Fruit fly (Drosophila melanogaster) S2 (cell line): ENCODE measurements around the gene CG4278.

Experiments
- CG8478 ChIP-seq: fragments of >200 bp; optimal IDR thresholded peaks from 2 replicates; lab custom pipeline; 2018
- CTCF ChIP-seq, 2 experiments: fragments of >200 bp; optimal IDR thresholded peaks; 2 replicates each; lab custom pipeline; 2018

The CG4278 gene

DNA sequence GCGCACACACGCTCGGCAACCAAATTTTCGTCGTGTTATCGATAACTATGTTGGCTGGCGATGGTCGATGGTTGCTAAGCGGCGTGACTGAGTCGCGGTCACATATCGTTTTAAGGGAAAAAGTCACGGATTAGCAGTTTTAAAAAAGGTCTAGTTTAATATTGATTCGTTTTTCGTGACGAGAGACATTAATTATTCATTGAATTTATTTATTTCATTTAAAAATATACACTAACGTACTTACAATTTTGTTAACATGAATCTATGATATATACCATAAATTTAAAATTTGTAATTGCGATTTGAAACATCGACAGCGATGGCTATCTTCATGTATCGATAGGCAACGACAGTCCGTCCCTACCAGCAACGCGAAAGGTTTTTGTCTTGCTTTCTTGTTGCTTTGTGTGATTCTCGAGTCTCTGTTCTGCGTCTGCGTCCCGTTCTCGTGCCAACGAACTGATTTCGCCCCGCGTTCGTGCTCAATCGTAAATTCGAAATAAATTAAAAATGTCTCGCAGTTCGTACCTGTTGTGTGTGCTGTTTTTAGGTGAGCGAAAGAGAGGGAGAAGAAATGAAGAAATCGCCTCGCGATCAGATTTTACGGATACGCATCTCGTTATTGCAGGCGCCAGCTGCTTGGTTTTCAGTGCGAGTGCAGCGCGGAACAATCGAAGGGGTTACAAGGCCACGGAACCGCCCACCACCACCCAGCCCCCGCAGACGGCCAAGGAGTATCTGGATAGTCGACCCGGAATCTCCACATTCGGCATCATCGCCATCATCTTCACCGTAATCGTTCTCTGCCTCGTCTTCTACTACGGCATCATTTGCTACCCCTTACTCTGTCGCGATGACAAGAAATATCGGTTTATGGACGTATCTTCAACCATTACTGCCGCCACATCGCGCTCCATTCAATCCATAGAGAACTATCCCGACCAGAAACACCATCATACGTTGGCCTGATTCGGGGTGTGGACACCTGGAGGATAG is 26.0 kb downstream of the CG4278 start, which contains the start of the genes Hyls1, chif and CG4455:
Gene Hyls1 (minus strand): TSS at position 44 of the 996 bp plus-strand sequence.
Gene chif (minus strand): TSS at position 44 of the 996 bp plus-strand sequence.
Gene CG4455 (plus strand): TSS at position 350 of the 996 bp plus-strand sequence.
- TF ChIP-seq CTCF (optimal IDR thresholded peaks at IDR 0.05; lab: Kevin White, UChicago) (peak in 1 of 2 experiments; percentile 11), CG8478 (lab: Kevin White, UChicago) (no peak)

DNA sequence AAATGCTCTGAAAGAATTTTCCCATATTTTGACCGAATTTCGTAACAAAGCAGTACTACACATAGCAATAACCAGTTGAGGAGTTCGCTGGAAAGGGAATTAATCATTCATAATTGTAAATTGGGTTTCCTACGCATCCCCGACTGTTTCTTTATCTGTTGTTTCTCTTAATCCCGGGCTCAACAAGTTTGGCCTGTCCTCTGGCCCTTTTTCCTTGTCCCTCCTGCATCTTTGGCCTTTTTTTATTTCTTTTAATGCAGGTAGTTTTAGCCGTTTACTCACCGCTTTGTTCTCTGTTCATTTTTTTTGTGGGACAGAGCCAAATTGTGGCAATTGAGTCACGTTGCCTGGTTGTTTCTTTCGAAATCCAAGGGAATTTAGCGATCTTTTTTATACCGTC is 26.9 kb downstream of the CG4278 start:
- TF ChIP-seq CG8478 (lab: Kevin White, UChicago) (no peak), CTCF (optimal IDR thresholded peaks at IDR 0.05; lab: Kevin White, UChicago) (no peak)

DNA sequence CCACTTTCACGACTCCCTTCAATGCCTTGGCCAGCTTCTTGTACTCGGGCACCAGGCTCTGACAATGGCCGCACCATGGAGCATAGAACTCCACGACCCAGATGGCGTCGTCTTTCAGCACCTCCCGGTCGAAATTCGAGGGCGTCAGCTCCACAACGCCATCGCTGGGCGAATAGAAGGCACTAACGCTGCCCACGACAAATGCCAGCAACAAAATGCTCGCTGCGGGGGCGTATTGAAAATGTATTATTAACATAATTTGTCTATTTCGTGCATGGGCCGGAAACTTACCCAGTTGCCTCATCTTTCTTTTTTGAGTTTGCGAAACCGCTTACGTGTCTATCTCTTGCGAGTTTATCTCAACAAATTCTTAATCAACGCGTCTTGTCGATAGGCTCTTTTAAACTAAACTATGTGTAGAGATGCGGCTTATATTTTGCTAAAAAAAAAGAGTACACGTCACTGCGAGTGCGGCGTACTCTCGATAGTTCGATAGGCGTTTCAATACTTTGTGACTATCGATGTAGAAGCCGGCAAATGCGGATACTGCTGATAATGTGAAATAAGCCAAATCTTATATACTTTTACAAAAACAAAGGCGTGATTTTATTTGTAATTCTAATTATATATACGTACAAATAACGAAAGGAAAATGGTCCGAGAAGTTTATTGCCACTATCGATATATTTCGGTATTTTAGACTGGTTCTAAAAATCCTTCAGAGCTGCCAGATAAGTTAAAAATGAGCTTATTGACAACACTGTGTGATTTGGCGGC is 29.6 kb downstream of the CG4278 start, which contains the start of gene CaBP1:
Gene CaBP1 (minus strand): TSS at position 487 of the 777 bp plus-strand sequence.
- no peak for TF ChIP-seq CG8478 (lab: Kevin White, UChicago)

DNA sequence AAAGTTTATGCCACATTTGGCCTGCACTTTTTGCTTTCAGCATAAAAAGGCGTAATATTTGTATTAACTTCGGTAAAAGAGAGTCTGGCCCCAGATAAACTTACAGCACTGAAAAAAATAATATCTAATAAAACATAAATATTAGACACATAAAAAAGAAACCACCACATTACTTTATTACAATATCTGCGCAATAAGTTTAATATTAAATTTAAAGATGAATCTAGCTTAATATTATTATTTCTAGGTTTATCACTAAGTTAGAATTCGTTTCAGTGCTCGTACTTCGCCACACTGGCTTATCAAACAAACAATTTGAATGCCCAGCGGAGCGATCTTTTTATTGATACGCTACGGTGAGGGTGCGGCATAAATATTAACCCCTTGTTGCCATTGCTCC is 31.0 kb downstream of the CG4278 start:
- TF ChIP-seq CTCF (optimal IDR thresholded peaks at IDR 0.05; lab: Kevin White, UChicago) (no peak), CG8478 (lab: Kevin White, UChicago) (no peak)

DNA sequence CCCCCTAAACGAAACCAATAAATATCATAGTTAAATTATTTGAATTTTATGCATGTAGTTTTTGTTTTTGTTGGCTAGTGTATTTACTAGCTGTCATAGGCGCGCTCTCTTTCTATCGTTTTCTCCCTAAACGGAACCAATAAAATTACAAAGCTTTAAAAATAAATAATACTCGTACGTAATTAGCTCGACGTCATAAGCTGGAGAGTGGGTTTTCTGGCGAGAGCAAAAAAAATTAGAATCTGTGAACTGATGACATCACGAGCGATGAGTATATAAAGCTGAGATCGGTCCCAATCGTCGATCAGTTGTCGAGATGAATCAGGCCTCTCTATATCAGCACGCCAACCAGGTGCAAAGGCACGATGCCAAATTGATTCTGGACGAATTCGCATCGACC is 38.7 kb downstream of the CG4278 start, which contains the start of gene jhamt:
Gene jhamt (plus strand): TSS at position 301 of the 400 bp plus-strand sequence.
- TF ChIP-seq CTCF (optimal IDR thresholded peaks at IDR 0.05; lab: Kevin White, UChicago) (no peak), CG8478 (lab: Kevin White, UChicago) (no peak)

DNA sequence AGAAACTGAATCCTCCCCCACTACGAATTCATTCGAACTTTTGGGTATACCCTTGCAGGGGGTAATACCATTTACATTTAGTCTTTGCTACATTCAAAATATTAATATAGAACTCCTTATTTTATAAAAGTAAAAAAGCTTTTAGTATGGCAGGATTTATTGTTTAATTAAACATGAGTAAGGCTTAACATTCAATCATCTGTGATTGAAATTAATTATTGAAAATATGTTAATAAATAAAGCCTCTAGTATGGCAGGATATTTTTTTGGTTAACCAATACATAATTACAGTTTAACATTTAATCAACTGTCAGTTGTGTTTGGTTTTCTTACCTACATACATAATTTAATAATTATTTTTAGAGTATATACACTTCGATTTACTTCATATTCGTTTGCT is 47.8 kb downstream of the CG4278 start:
- TF ChIP-seq CG8478 (lab: Kevin White, UChicago), result no peak
- no peak for TF ChIP-seq CTCF (optimal IDR thresholded peaks at IDR 0.05; lab: Kevin White, UChicago)
